Worm (Caenorhabditis elegans) whole organism, L1 larva: ENCODE results near the gene dpy-4.

Experiments used
- alr-1 ChIP-seq: fragments of 200-800 bp; sonication (Bioruptor generic); optimal IDR thresholded peaks from 2 replicates; lab custom pipeline; 2018; ENCODE audit warnings: borderline replicate concordance, mild to moderate bottlenecking, missing genetic modification characterization, missing compliant biosample characterization
- ceh-82 ChIP-seq, 3 experiments: fragments of 150-350 bp in 1 of 3; sonication (generic microtip) in 2 of 3; optimal IDR thresholded peaks; 2 replicates each; lab custom pipeline; 2014 to 2017; ENCODE audit warnings: missing biosample characterization in 3 of 3, missing genetic modification characterization in 3 of 3
- xbp-1 ChIP-seq: sonication (generic microtip); optimal IDR thresholded peaks from 2 replicates; lab custom pipeline; 2016; ENCODE audit warnings: missing genetic modification characterization, missing compliant biosample characterization

DNA sequence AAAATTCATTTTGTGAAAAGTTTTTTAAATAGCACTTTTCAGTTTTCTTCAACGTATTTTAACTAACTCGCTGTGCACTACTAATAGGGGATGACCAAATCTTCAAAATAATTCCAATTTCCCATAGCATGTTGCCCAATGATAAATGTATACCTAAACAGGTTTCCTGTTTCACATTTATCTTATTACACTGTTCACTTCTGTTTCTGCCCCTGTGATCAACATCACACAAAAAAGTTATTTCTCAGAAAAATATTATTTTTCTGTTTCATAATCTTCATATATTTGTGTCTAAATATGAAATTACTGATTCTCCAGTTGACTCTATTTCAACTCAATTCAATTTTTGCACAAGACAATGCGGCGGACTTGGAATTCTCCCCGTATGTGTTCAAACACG lies 36.1 kb downstream of the dpy-4 start, which contains the start of gene Y41E3.22:
- TF ChIP-seq alr-1 (tag; lab: Kevin White, UChicago) (no peak), ceh-82 (tag; optimal IDR thresholded peaks at IDR 0.05; lab: Kevin White, UChicago) (no peak), xbp-1 (tag; lab: Kevin White, UChicago) (no peak)
